Worm (Caenorhabditis elegans): ENCODE data around the gene elo-3.

- no peak for TF ChIP-seq him-1 (tag; optimal IDR thresholded peaks at IDR 0.05)
- TF ChIP-seq dao-5 (tag; optimal IDR thresholded peaks at IDR 0.05), result no peak
Measured at ce11 chrIV:7230935-7231334, 6.6 kb upstream of the elo-3 start, which contains the start of gene D2024.4.

All from whole organism, L4/young adult.